Worm (Caenorhabditis elegans) whole organism, L2 larva: Measurements from ENCODE around the gene C50E3.9.

Experiments
- R02D3.7 ChIP-seq: fragments of 150-350 bp; optimal IDR thresholded peaks from 2 replicates; lab custom pipeline; 2014; ENCODE audit warnings: missing biosample characterization, missing genetic modification characterization
- ZK546.5 ChIP-seq: sonication (generic microtip); optimal IDR thresholded peaks from 2 replicates; lab custom pipeline; 2017; ENCODE audit warnings: missing biosample characterization, missing genetic modification characterization
- aly-2 ChIP-seq: fragments of 150-350 bp; optimal IDR thresholded peaks from 2 replicates; lab custom pipeline; 2014; ENCODE audit warnings: missing biosample characterization, missing genetic modification characterization
- blmp-1 ChIP-seq: sonication (generic microtip); optimal IDR thresholded peaks from 2 replicates; lab custom pipeline; 2017; ENCODE audit warnings: missing genetic modification characterization, mild to moderate bottlenecking, missing compliant biosample characterization, antibody characterized with exemption, moderate library complexity; ENCODE audit not compliant: insufficient read depth
- ceh-82 ChIP-seq: fragments of 150-350 bp; optimal IDR thresholded peaks from 2 replicates; lab custom pipeline; 2014; ENCODE audit warnings: missing biosample characterization, missing genetic modification characterization
- elt-1 ChIP-seq: fragments of 150-350 bp; optimal IDR thresholded peaks from 2 replicates; lab custom pipeline; 2014; ENCODE audit warnings: missing biosample characterization, missing genetic modification characterization
- fos-1 ChIP-seq: fragments of 150-350 bp; optimal IDR thresholded peaks from 2 replicates; lab custom pipeline; 2014; ENCODE audit warnings: missing biosample characterization, missing genetic modification characterization
- lin-13 ChIP-seq: fragments of 150-350 bp; optimal IDR thresholded peaks from 2 replicates; lab custom pipeline; 2014; ENCODE audit warnings: missing biosample characterization, missing genetic modification reagents, missing genetic modification characterization
- mdl-1 ChIP-seq, 2 experiments: fragments of 150-350 bp in 1 of 2; sonication (generic microtip) in 1 of 2; optimal IDR thresholded peaks; 2 replicates each; lab custom pipeline; 2017; ENCODE audit warnings: missing biosample characterization in 2 of 2, missing genetic modification characterization in 2 of 2
- nhr-11 ChIP-seq: fragments of 150-350 bp; optimal IDR thresholded peaks from 2 replicates; lab custom pipeline; 2014; ENCODE audit warnings: missing biosample characterization, missing genetic modification characterization
- nhr-12 ChIP-seq: fragments of 150-350 bp; optimal IDR thresholded peaks from 2 replicates; lab custom pipeline; 2014; ENCODE audit warnings: missing biosample characterization, missing genetic modification characterization
- zag-1 ChIP-seq: fragments of 150-350 bp; optimal IDR thresholded peaks from 2 replicates; lab custom pipeline; 2014; ENCODE audit warnings: missing biosample characterization, missing genetic modification characterization
- ztf-11 ChIP-seq: sonication (generic microtip); optimal IDR thresholded peaks from 2 replicates; lab custom pipeline; 2017; ENCODE audit warnings: missing biosample characterization, missing genetic modification characterization

DNA sequence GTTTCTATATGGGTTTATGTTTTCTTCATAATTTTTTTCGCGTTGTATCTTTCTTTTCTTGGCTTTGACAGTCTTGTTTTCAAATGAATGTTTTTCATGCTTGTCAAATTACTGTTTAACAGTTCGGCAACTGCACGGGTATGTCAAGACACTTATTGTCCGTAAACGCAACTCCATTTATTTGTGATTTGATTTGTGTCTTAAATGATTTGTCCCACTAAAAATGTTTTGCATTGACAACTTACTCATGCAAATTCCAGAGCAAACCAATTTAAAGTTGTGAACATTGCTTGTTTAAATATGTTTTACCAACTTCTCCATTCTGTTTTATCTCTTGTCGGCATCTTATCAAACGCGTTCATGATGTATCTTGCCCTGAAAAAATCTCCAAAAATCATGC is 31.7 kb upstream of the C50E3.9 start, which contains the start of gene srd-25:
- no peak for TF ChIP-seq nhr-12 (tag; lab: Kevin White, UChicago)
- TF ChIP-seq ceh-82: no peak
- no peak for TF ChIP-seq zag-1 (tag; lab: Kevin White, UChicago)
- no peak for TF ChIP-seq aly-2
- no peak for TF ChIP-seq blmp-1 (tag; lab: Kevin White, UChicago)
- TF ChIP-seq fos-1 (tag; lab: Kevin White, UChicago): no peak
- TF ChIP-seq nhr-11: no peak
- no peak for TF ChIP-seq ztf-11 (tag; lab: Kevin White, UChicago)
- no peak for TF ChIP-seq ZK546.5 (tag; lab: Kevin White, UChicago)
- no peak for TF ChIP-seq elt-1 (tag; lab: Kevin White, UChicago)
- TF ChIP-seq mdl-1 (tag; optimal IDR thresholded peaks at IDR 0.05; lab: Kevin White, UChicago): no peak
- TF ChIP-seq R02D3.7 (tag; lab: Kevin White, UChicago): no peak
- no peak for TF ChIP-seq lin-13 (GFP tag; lab: Kevin White, UChicago)
